Fruit fly (Drosophila melanogaster): ENCODE data around the gene b6.

b6 gene

dm6 chrX:1669214-1669613, 17.2 kb upstream of the b6 start, which contains the start of the genes CG3740 and hfw (continued):
- TF ChIP-seq ey (GFP tag; optimal IDR thresholded peaks at IDR 0.05): peak; percentile 31
- TF ChIP-seq pan (optimal IDR thresholded peaks at IDR 0.05): no peak
- TF ChIP-seq foxo (GFP tag; optimal IDR thresholded peaks at IDR 0.05): peak in 1 of 2 experiments; percentile 84
- no peak for TF ChIP-seq CG32264 (GFP tag; optimal IDR thresholded peaks at IDR 0.05)
- no peak for TF ChIP-seq brk (GFP tag; optimal IDR thresholded peaks at IDR 0.05)
- peak; percentile 25 for TF ChIP-seq Rel (GFP tag; optimal IDR thresholded peaks at IDR 0.05)
- peak; percentile 63 for TF ChIP-seq Rel (tag; optimal IDR thresholded peaks at IDR 0.05)
- TF ChIP-seq dmrt93B (GFP tag; optimal IDR thresholded peaks at IDR 0.05): peak; percentile 66
- peak; percentile 52 for TF ChIP-seq CG9705 (GFP tag; optimal IDR thresholded peaks at IDR 0.05)
- peak; percentile 77 for TF ChIP-seq sage (GFP tag; optimal IDR thresholded peaks at IDR 0.05)
- peak; percentile 37 for TF ChIP-seq sv (GFP tag; optimal IDR thresholded peaks at IDR 0.05)

dm6 chrX:1669840-1670239, 16.6 kb upstream of the b6 start:
- no peak for TF ChIP-seq Vsx2 (GFP tag; optimal IDR thresholded peaks at IDR 0.05; ENCODE audit: partially characterized antibody)
- no peak for TF ChIP-seq GATAd (GFP tag; optimal IDR thresholded peaks at IDR 0.05)
- no peak for TF ChIP-seq N (GFP tag; optimal IDR thresholded peaks at IDR 0.05)
- TF ChIP-seq Mio (GFP tag; optimal IDR thresholded peaks at IDR 0.05): no peak
- no peak for TF ChIP-seq usp (GFP tag; optimal IDR thresholded peaks at IDR 0.05)

DNA sequence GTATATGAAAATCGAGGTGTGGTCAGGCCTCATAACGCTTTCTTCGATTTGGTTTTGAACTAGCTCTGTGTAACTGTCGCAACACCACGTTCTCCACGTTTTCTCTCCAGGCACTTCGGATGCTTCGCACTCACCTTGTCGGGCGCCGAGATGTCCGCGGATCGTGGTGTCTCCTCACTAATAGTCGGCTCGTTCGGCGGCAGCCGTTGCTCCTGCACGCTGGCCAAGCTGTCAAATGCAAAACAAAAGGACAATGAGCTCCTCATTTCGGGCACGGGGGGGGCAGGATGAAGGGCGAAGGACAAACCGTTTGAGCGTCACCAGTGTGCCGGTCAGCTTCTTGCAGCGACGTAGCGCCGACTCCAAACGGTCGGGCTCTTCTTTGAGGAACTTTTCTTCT, 5.2 kb upstream of the b6 start, which contains the start of gene CG14797:
Gene CG14797 (plus strand): TSS at position 301 of the 400 bp plus-strand sequence.
- TF ChIP-seq Dif (GFP tag; optimal IDR thresholded peaks at IDR 0.05; ENCODE audit: partially characterized antibody) (no peak), pan (optimal IDR thresholded peaks at IDR 0.05) (no peak), brk (GFP tag; optimal IDR thresholded peaks at IDR 0.05) (no peak)

dm6 chrX:1691475-1691874, 5.1 kb downstream of the b6 start:
- no peak for TF ChIP-seq HLH106 (tag; optimal IDR thresholded peaks at IDR 0.05)
- no peak for TF ChIP-seq sv (GFP tag; optimal IDR thresholded peaks at IDR 0.05)

DNA sequence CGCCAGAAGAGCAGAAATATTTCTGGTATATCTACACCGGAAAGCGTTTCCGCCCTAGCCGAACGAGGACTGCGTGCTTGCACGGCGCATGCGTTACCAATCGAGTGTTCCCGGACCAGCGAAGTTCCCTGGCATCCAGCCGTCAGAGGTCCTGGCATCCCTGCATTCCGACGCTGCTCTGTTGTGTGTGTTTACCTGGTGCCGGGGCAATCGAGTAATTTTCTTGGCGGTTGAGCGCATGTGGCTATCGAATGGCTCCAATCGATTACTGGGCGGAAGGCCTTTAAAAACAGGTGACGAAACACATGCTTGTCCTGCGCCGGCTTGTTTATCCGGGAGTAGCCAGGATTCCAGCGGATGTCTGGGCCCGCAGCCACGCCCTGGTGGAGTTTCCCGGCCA, 6.1 kb downstream of the b6 start, which contains the start of gene CG32809:
Gene CG32809 (minus strand): TSS at position 216 of the 400 bp plus-strand sequence.
- TF ChIP-seq Jra (GFP tag; optimal IDR thresholded peaks at IDR 0.05): no peak
- no peak for TF ChIP-seq Sp1 (GFP tag; optimal IDR thresholded peaks at IDR 0.05)
- no peak for TF ChIP-seq woc (GFP tag; optimal IDR thresholded peaks at IDR 0.05)
- TF ChIP-seq dsf (GFP tag; optimal IDR thresholded peaks at IDR 0.05; ENCODE audit: borderline replicate concordance): no peak
- TF ChIP-seq rgr (GFP tag; optimal IDR thresholded peaks at IDR 0.05): no peak
- TF ChIP-seq ey (GFP tag; optimal IDR thresholded peaks at IDR 0.05): no peak
- TF ChIP-seq Hnf4 (GFP tag; optimal IDR thresholded peaks at IDR 0.05): no peak
- TF ChIP-seq HLH106 (tag; optimal IDR thresholded peaks at IDR 0.05): no peak
- no peak for TF ChIP-seq pan (optimal IDR thresholded peaks at IDR 0.05)
- no peak for TF ChIP-seq psq (GFP tag; optimal IDR thresholded peaks at IDR 0.05)

dm6 chrX:1695529-1696410, 9.3 kb downstream of the b6 start, which contains the start of gene a6:
Gene a6 (minus strand): TSS chrX:1695889.
- TF ChIP-seq Rel (GFP tag; optimal IDR thresholded peaks at IDR 0.05): no peak
- TF ChIP-seq Rel (tag; optimal IDR thresholded peaks at IDR 0.05): peak; percentile 31
- TF ChIP-seq tai (GFP tag; optimal IDR thresholded peaks at IDR 0.05): no peak
- no peak for TF ChIP-seq Abd-B (GFP tag; optimal IDR thresholded peaks at IDR 0.05)
- peak; percentile 6 for TF ChIP-seq h (GFP tag; optimal IDR thresholded peaks at IDR 0.05)

- TF ChIP-seq HLH106 (tag; optimal IDR thresholded peaks at IDR 0.05) (peak; percentile 32), Sp1 (GFP tag; optimal IDR thresholded peaks at IDR 0.05) (peak; percentile 3), fru (GFP tag; optimal IDR thresholded peaks at IDR 0.05) (peak; percentile 51), ey (GFP tag; optimal IDR thresholded peaks at IDR 0.05) (no peak), foxo (GFP tag; optimal IDR thresholded peaks at IDR 0.05) (peak in 1 of 2 experiments; percentile 40)
Measured at dm6 chrX:1705929-1706328, 19.5 kb downstream of the b6 start.

All from whole organism, wandering third instar larva.